Worm (Caenorhabditis elegans) whole organism, L4/young adult: ENCODE measurements around the gene M03B6.1.

Source experiments
- W03F9.2 ChIP-seq: fragments of 150-350 bp; optimal IDR thresholded peaks from 2 replicates; lab custom pipeline; 2014; ENCODE audit warnings: missing biosample characterization, missing genetic modification characterization
- dao-5 ChIP-seq: sonication (generic microtip); optimal IDR thresholded peaks from 2 replicates; lab custom pipeline; 2016; ENCODE audit warnings: missing genotype, missing genetic modification characterization, moderate library complexity, missing compliant biosample characterization
- him-1 ChIP-seq: sonication (generic microtip); optimal IDR thresholded peaks from 2 replicates; lab custom pipeline; 2016; ENCODE audit warnings: missing genotype, missing genetic modification reagents, missing genetic modification characterization, missing compliant biosample characterization

The M03B6.1 gene

DNA sequence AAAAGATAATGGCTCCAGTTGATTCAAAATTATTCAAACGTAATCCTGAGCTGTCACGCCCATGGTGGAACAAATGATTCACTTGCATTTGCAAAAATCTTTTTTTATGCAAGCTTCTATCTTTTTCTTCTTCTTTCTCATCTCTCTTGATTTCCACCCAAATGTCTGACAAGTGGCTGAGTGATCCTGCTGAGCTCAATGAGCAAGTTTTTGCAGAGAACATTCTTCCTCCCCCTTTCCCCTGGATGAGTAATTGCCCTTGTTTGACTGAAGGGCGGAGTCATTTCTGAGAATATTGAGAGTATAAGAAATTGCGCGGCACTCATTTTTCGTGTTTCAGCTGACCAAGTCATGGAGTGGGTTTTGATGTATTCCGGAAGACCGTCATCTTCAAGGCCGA lies at the start of gene M03B6.1:
Gene M03B6.1 (plus strand): TSS at position 334 of the 400 bp plus-strand sequence.
- no peak for TF ChIP-seq dao-5

ce11 chrX:13793525-13793924 lies 47.9 kb upstream of the M03B6.1 start, which contains the start of gene ZK1086.2:
TSS of gene ZK1086.2 (minus strand) at chrX:13793625.
- no peak for TF ChIP-seq W03F9.2
- no peak for TF ChIP-seq dao-5
- no peak for TF ChIP-seq him-1 (tag; lab: Kevin White, UChicago)

DNA sequence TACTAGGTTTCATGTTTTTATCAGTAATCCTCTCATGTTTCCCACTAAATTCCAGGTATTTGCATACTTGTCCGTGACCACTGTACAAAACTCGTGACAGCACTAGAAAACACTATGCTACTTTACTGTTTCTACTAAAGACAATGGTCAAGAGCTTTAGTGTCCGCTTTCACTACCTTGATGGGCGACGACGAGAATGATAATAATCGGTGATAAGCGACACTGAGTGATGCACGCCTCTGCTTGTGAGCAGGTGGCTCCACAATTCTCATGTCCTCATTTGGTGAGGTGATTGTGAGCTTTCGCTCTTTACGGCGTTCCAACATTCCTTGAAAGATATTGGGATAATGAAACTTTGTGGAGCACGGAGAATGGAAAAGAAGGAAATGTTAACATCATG lies 38.2 kb upstream of the M03B6.1 start:
- TF ChIP-seq him-1 (tag; lab: Kevin White, UChicago) (no peak), W03F9.2 (no peak), dao-5 (no peak)

ce11 chrX:13809773-13810172 lies 31.6 kb upstream of the M03B6.1 start, which contains the start of gene obr-3:
TSS of gene obr-3 (minus strand) at chrX:13809873.
- TF ChIP-seq W03F9.2 (no peak), dao-5 (no peak)

ce11 chrX:13811156-13811555 lies 30.3 kb upstream of the M03B6.1 start:
- TF ChIP-seq dao-5 (no peak), him-1 (tag; lab: Kevin White, UChicago) (no peak), W03F9.2 (no peak)

- TF ChIP-seq W03F9.2: no peak
- no peak for TF ChIP-seq him-1 (tag; lab: Kevin White, UChicago)
- no peak for TF ChIP-seq dao-5
These were observed 29.5 kb upstream of the M03B6.1 start for ce11 chrX:13811929-13812328.

DNA sequence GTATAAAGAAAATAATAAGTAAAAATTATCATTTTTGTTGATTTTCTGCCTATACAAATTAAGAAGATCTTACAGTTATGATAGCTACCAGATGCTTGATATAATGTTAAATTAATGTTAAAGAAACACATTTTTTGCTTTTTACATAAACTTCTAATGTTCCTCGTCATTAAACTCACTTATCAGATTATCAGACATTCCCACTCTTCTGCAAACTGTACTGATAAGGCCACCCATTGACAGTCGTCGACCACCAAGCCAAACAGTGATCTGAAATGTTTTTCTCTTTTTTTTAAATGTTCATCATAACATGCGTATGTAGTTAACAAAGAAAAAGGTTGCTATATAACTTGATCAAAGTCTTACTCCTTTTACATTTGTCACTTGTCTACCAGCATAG lies 22.6 kb upstream of the M03B6.1 start:
- TF ChIP-seq W03F9.2: no peak
- TF ChIP-seq him-1 (tag; lab: Kevin White, UChicago): no peak
- TF ChIP-seq dao-5: no peak

DNA sequence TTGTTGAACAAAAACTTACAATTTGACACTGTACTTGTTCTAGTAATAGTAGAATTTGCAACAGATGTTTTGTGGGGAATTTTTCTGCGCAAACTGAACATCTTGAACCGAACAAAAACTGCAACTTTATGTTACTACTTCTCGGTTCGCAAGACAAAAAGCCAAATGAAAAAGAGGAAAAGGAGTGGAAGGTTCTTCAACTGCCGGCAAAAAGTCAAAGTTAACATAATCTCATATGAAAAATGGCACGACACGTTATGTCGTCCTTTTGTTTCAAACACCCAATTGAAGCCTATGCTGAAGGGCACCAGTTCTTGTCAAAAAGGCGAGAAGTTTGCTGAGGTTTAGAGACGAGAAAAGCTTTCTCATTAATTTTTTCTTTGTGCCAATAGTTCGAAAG lies 17.9 kb upstream of the M03B6.1 start, which contains the start of gene twk-23:
Gene twk-23 (minus strand): TSS at position 101 of the 400 bp plus-strand sequence.
- TF ChIP-seq W03F9.2: no peak
- no peak for TF ChIP-seq dao-5
- no peak for TF ChIP-seq him-1 (tag; lab: Kevin White, UChicago)

- TF ChIP-seq dao-5 (no peak), W03F9.2 (no peak), him-1 (tag; lab: Kevin White, UChicago) (no peak)
These were observed 8.0 kb upstream of the M03B6.1 start for ce11 chrX:13833448-13833847.

DNA sequence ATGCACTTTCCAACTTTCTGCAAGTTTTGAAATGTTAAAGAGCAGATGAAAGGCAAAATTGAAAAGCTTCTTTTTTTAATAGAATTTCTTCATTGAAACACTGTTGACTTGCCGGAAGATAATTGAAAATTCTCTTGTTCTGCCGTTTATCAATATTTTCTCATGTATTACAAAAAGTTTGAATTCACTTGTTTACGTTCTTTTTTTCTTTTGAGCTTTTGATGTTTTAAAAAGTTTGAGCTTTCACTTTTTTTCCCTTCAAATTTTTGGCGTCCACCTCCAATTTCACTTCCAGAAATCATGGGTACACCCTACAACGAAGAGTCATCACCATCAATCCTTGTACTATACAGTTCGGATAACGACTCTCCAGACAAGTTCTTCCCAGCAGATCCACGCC lies 7.3 kb upstream of the M03B6.1 start, which contains the start of gene F19D8.2:
Gene F19D8.2 (plus strand): TSS at position 301 of the 400 bp plus-strand sequence.
- TF ChIP-seq W03F9.2: no peak
- no peak for TF ChIP-seq him-1 (tag; lab: Kevin White, UChicago)

- TF ChIP-seq W03F9.2: no peak
- TF ChIP-seq him-1 (tag; lab: Kevin White, UChicago): no peak
- TF ChIP-seq dao-5: no peak
These were observed 3.4 kb upstream of the M03B6.1 start for ce11 chrX:13838019-13838418.

DNA sequence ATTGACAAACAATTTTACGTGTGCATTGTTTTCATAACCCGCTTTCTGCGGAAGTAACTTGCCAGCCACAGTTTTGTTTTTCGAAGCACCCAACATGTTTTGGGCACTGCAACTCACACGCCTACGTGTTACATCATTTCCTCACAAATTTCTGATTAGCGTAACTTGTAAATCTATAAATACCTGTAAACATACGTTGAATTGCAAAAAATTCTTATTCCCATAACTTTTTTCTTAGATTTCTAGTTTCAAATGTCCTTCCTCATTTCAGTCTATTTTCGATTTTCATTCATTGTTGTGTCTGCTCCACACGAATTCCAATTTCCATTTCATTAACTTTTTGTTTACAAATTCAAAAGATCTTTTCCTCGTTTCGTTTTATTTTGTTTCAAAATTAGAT lies 1.1 kb upstream of the M03B6.1 start:
- TF ChIP-seq W03F9.2 (no peak), dao-5 (no peak), him-1 (tag; lab: Kevin White, UChicago) (no peak)

DNA sequence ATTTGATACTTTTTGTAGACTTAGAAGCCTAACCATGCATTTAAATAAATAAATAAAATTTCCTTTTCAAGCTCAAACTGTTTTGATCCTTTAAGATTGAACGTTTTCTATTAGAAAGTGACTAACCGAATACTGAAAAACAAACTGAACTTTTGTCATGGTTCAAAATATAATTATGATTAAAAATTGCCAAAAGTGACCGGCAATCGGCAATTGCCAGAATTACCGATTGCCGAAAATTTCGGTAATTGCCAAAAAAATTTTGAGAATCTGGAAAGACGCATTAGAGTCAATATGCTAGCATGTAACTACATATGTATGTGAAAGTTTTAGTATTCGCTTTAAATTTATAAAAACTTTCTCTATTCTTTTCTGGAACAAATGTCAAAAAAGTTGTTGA lies 2.3 kb downstream of the M03B6.1 start, which contains the start of gene M03B6.5:
Gene M03B6.5 (plus strand): TSS at position 301 of the 400 bp plus-strand sequence.
- no peak for TF ChIP-seq W03F9.2
- no peak for TF ChIP-seq dao-5
- no peak for TF ChIP-seq him-1 (tag; lab: Kevin White, UChicago)

DNA sequence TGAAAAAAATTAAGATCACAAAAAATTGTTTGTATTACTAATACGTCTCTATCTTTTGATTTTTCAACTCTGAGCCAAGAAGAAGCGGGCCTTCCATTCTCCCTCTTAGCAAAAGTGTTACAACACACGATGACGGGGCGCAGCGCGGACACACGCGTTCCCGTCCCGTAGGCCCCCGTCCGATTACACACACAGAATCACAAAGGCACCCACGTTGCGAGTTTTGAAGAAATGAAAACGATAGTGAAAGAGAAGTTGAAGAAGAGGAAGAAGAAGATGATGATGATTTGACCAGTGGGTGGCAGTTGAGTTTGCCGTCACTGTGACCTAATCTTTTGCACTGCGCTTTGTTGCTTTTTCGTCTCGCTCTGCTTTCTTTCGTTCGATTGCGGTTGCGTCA lies 4.6 kb downstream of the M03B6.1 start:
- TF ChIP-seq him-1 (tag; lab: Kevin White, UChicago) (no peak), dao-5 (no peak), W03F9.2 (no peak)

- TF ChIP-seq him-1 (tag; lab: Kevin White, UChicago): no peak
- TF ChIP-seq dao-5: no peak
- TF ChIP-seq W03F9.2: no peak
These were observed 8.9 kb downstream of the M03B6.1 start for ce11 chrX:13850359-13850758.

DNA sequence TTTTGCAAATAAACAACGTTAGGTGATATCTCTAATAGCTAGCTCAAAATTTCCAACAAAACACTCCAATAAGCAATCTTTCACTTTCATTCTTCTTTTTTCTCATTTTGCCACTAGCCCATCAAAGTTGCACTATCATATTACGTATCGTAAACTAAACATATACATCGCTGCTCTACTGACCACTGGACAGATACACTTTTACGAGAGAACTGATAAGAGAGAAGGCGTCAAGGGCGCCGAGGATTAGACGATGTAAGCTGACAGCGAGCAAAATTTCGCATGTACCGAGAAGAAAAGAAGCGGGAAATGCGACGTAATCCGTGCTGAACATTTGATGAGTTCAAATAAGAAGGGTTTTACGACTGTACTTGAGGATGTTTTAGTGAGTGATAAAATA lies 10.2 kb downstream of the M03B6.1 start:
- no peak for TF ChIP-seq him-1 (tag; lab: Kevin White, UChicago)
- no peak for TF ChIP-seq W03F9.2
- TF ChIP-seq dao-5: no peak
